Fruit fly (Drosophila melanogaster): Measurements from ENCODE around the gene CG11878.

CG11878 gene

dm6 chr3R:25295320-25296020 lies 21.8 kb downstream of the CG11878 start, which contains the start of gene CG31102 (continued):
- TF ChIP-seq NC2β (GFP tag; optimal IDR thresholded peaks at IDR 0.05), result no peak
- no peak for TF ChIP-seq E2f1 (GFP tag; IDR thresholded peaks at IDR 0.05)
- 0 out of 3 replicates have a peak, but pooled peaks have one; percentile 21 for TF ChIP-seq dysf (GFP tag; IDR thresholded peaks at IDR 0.05)
- no peak for TF ChIP-seq Dfd (GFP tag; optimal IDR thresholded peaks at IDR 0.05)
- no peak for TF ChIP-seq Max (GFP tag; optimal IDR thresholded peaks at IDR 0.05)
- TF ChIP-seq zen2 (GFP tag; IDR thresholded peaks at IDR 0.05; ENCODE audit: partially characterized antibody), result 0 out of 3 replicates have a peak, but pooled peaks have one; percentile 39
- no peak for TF ChIP-seq MTF-1 (GFP tag; optimal IDR thresholded peaks at IDR 0.05; ENCODE audit: borderline replicate concordance)
- no peak for TF ChIP-seq cg (GFP tag; optimal IDR thresholded peaks at IDR 0.05)
- TF ChIP-seq CG14710 (tag; optimal IDR thresholded peaks at IDR 0.05), result no peak
- TF ChIP-seq CG7987 (GFP tag; optimal IDR thresholded peaks at IDR 0.05), result no peak
- TF ChIP-seq Mes4 (GFP tag; optimal IDR thresholded peaks at IDR 0.05), result no peak
- no peak for TF ChIP-seq gcm (GFP tag; optimal IDR thresholded peaks at IDR 0.05)
- TF ChIP-seq Poxn (GFP tag; IDR thresholded peaks at IDR 0.05), result no peak
- no peak for TF ChIP-seq CG10565 (GFP tag; optimal IDR thresholded peaks at IDR 0.05)
- TF ChIP-seq CG42726 (GFP tag; IDR thresholded peaks at IDR 0.05; ENCODE audit: partially characterized antibody), result no peak
- no peak for TF ChIP-seq crol (GFP tag; IDR thresholded peaks at IDR 0.05)
- no peak for TF ChIP-seq da (GFP tag; optimal IDR thresholded peaks at IDR 0.05)
- TF ChIP-seq CG34422 (GFP tag; IDR thresholded peaks at IDR 0.05), result 0 out of 3 replicates have a peak, but pooled peaks have one; percentile 18
- TF ChIP-seq CG18476 (GFP tag; optimal IDR thresholded peaks at IDR 0.05), result no peak
- no peak for TF ChIP-seq CG9215 (GFP tag; IDR thresholded peaks at IDR 0.05)
- no peak for TF ChIP-seq Dref (GFP tag; IDR thresholded peaks at IDR 0.05)
- no peak for TF ChIP-seq tup (GFP tag; optimal IDR thresholded peaks at IDR 0.05)
- TF ChIP-seq CG5180 (GFP tag; optimal IDR thresholded peaks at IDR 0.05), result no peak
- TF ChIP-seq Hr78 (GFP tag; optimal IDR thresholded peaks at IDR 0.05), result no peak
- no peak for TF ChIP-seq run (tag; optimal IDR thresholded peaks at IDR 0.05)
- TF ChIP-seq Doc3 (GFP tag; IDR thresholded peaks at IDR 0.05; ENCODE audit: partially characterized antibody), result no peak
- TF ChIP-seq ro (GFP tag; IDR thresholded peaks at IDR 0.05), result no peak
- no peak for TF ChIP-seq pnt (GFP tag; optimal IDR thresholded peaks at IDR 0.05)
- no peak for TF ChIP-seq gsb (GFP tag; IDR thresholded peaks at IDR 0.05)
- peak; percentile 32 for TF ChIP-seq CG10543 (GFP tag; optimal IDR thresholded peaks at IDR 0.05)
- TF ChIP-seq CG3407 (GFP tag; optimal IDR thresholded peaks at IDR 0.05), result no peak
- TF ChIP-seq chm (GFP tag; IDR thresholded peaks at IDR 0.05), result no peak
- no peak for TF ChIP-seq dm (GFP tag; optimal IDR thresholded peaks at IDR 0.05)
- no peak for TF ChIP-seq CG9797 (GFP tag; optimal IDR thresholded peaks at IDR 0.05)
- TF ChIP-seq oc (tag; optimal IDR thresholded peaks at IDR 0.05), result no peak
- no peak for TF ChIP-seq CG3995 (GFP tag; optimal IDR thresholded peaks at IDR 0.05)
- no peak for TF ChIP-seq gt (GFP tag; IDR thresholded peaks at IDR 0.05)
- no peak for TF ChIP-seq gro (GFP tag; optimal IDR thresholded peaks at IDR 0.05)
- TF ChIP-seq lbe (GFP tag; optimal IDR thresholded peaks at IDR 0.05), result peak; percentile 24
- no peak for TF ChIP-seq CG14014 (GFP tag; IDR thresholded peaks at IDR 0.05)
- no peak for TF ChIP-seq amos (GFP tag; IDR thresholded peaks at IDR 0.05; ENCODE audit: partially characterized antibody)
- 0 out of 2 replicates have a peak, but pooled peaks have one; percentile 36 for TF ChIP-seq CG31441 (GFP tag; IDR thresholded peaks at IDR 0.05)
- no peak for TF ChIP-seq Rx (GFP tag; IDR thresholded peaks at IDR 0.05)
- no peak for TF ChIP-seq cato (GFP tag; optimal IDR thresholded peaks at IDR 0.05; ENCODE audit: borderline replicate concordance)
- no peak for TF ChIP-seq trem (tag; optimal IDR thresholded peaks at IDR 0.05)
- TF ChIP-seq Aef1 (GFP tag; IDR thresholded peaks at IDR 0.05), result no peak
- TF ChIP-seq tll (GFP tag; optimal IDR thresholded peaks at IDR 0.05), result no peak
- no peak for TF ChIP-seq Xrp1 (GFP tag; IDR thresholded peaks at IDR 0.05)
- TF ChIP-seq sisA (GFP tag; IDR thresholded peaks at IDR 0.05), result no peak
- no peak for TF ChIP-seq luna (GFP tag; optimal IDR thresholded peaks at IDR 0.05)
